Fruit fly (Drosophila melanogaster) whole organism, prepupa: ENCODE data around the gene CG9168.

Source experiments
- Blimp-1 ChIP-seq: fragments of 200-800 bp; sonication (Bioruptor generic); optimal IDR thresholded peaks from 3 replicates; lab custom pipeline; 2017; ENCODE audit warnings: missing biosample characterization, missing genetic modification characterization, mild to moderate bottlenecking, moderate library complexity, missing genetic modification reagents
- CG10669 ChIP-seq: fragments of 200-800 bp; sonication (Bioruptor generic); optimal IDR thresholded peaks from 3 replicates; lab custom pipeline; 2018; ENCODE audit warnings: missing biosample characterization, mild to moderate bottlenecking, missing genetic modification characterization, moderate library complexity
- CG11762 ChIP-seq: fragments of 200-800 bp; sonication (Bioruptor generic); optimal IDR thresholded peaks from 3 replicates; lab custom pipeline; 2016; ENCODE audit warnings: missing biosample characterization, missing genetic modification characterization; ENCODE audit not compliant: insufficient read depth
- CG11902 ChIP-seq: fragments of 200-800 bp; sonication (Bioruptor generic); optimal IDR thresholded peaks from 3 replicates; lab custom pipeline; 2016; ENCODE audit warnings: missing biosample characterization, missing genetic modification characterization
- CG15336 ChIP-seq: fragments of 200-800 bp; sonication (Bioruptor generic); IDR thresholded peaks from 2 replicates; pipeline ENCODE4 v1.3.6; 2022; ENCODE audit warnings: missing biosample characterization, missing genetic modification characterization
- CG16779 ChIP-seq: fragments of 200-800 bp; sonication (Bioruptor generic); optimal IDR thresholded peaks from 3 replicates; lab custom pipeline; 2017; ENCODE audit warnings: missing biosample characterization, mild to moderate bottlenecking, missing genetic modification characterization
- CG31627 ChIP-seq: fragments of 200-800 bp; sonication (Bioruptor generic); optimal IDR thresholded peaks from 3 replicates; lab custom pipeline; 2016; ENCODE audit warnings: missing biosample characterization, missing genetic modification characterization
- CG32006 ChIP-seq: fragments of 200-800 bp; sonication (Bioruptor generic); optimal IDR thresholded peaks from 3 replicates; lab custom pipeline; 2017; ENCODE audit warnings: missing biosample characterization, mild to moderate bottlenecking, missing genetic modification characterization
- CG34406 ChIP-seq: fragments of 200-800 bp; sonication (Bioruptor generic); optimal IDR thresholded peaks from 3 replicates; lab custom pipeline; 2016; ENCODE audit warnings: missing biosample characterization, missing genetic modification characterization
- CG3919 ChIP-seq: fragments of 200-800 bp; sonication (Bioruptor generic); optimal IDR thresholded peaks from 3 replicates; lab custom pipeline; 2016; ENCODE audit warnings: missing biosample characterization, missing genetic modification characterization
- CG4318 ChIP-seq: fragments of 200-800 bp; sonication (Bioruptor generic); optimal IDR thresholded peaks from 3 replicates; lab custom pipeline; 2017; ENCODE audit warnings: missing biosample characterization, mild to moderate bottlenecking, missing genetic modification characterization
- CG6792 ChIP-seq: fragments of 200-800 bp; sonication (Bioruptor generic); optimal IDR thresholded peaks from 3 replicates; lab custom pipeline; 2016; ENCODE audit warnings: missing biosample characterization, missing genetic modification characterization
- CG7368 ChIP-seq: fragments of 200-800 bp; sonication (Bioruptor generic); optimal IDR thresholded peaks from 3 replicates; lab custom pipeline; 2016; ENCODE audit warnings: missing biosample characterization, missing genetic modification characterization
- CG8119 ChIP-seq: fragments of 200-800 bp; sonication (Bioruptor generic); IDR thresholded peaks from 3 replicates; pipeline ENCODE4 v1.3.6; 2022; ENCODE audit warnings: missing biosample characterization, missing genetic modification characterization
- CG8319 ChIP-seq: fragments of 200-800 bp; sonication (Bioruptor generic); optimal IDR thresholded peaks from 3 replicates; lab custom pipeline; 2016; ENCODE audit warnings: missing biosample characterization, missing genetic modification characterization
- CG8632 ChIP-seq: fragments of 200-800 bp; sonication (Bioruptor generic); optimal IDR thresholded peaks from 3 replicates; lab custom pipeline; 2016; ENCODE audit warnings: missing biosample characterization, missing genetic modification characterization
- CG9139 ChIP-seq: fragments of 200-800 bp; sonication (Bioruptor generic); optimal IDR thresholded peaks from 3 replicates; lab custom pipeline; 2017; ENCODE audit warnings: missing biosample characterization, mild to moderate bottlenecking, missing genetic modification characterization
- Eip75B ChIP-seq: fragments of 200-800 bp; sonication (Bioruptor generic); optimal IDR thresholded peaks from 3 replicates; lab custom pipeline; 2016; ENCODE audit warnings: missing biosample characterization, missing genetic modification characterization
- Eip78C ChIP-seq: fragments of 200-800 bp; sonication (Bioruptor generic); peaks from one replicate; lab custom pipeline; 2016; ENCODE audit warnings: missing biosample characterization, missing genetic modification characterization
- Eip93F ChIP-seq: fragments of 200-800 bp; sonication (Bioruptor generic); optimal IDR thresholded peaks from 2 replicates; lab custom pipeline; 2016; ENCODE audit warnings: missing biosample characterization, mild to moderate bottlenecking, missing genetic modification characterization
- Ets21C ChIP-seq: fragments of 200-800 bp; sonication (Bioruptor generic); optimal IDR thresholded peaks from 3 replicates; lab custom pipeline; 2016; ENCODE audit warnings: missing biosample characterization, missing genetic modification characterization
- Gug ChIP-seq: fragments of 200-800 bp; sonication (Bioruptor generic); IDR thresholded peaks from 2 replicates; pipeline ENCODE4 v1.3.6; 2022; ENCODE audit warnings: missing biosample characterization, missing genetic modification characterization
- Hr39 ChIP-seq: fragments of 200-800 bp; sonication (Bioruptor generic); optimal IDR thresholded peaks from 2 replicates; lab custom pipeline; 2016; ENCODE audit warnings: missing biosample characterization, missing genetic modification characterization
- Lpt ChIP-seq: fragments of 200-800 bp; sonication (Bioruptor generic); optimal IDR thresholded peaks from 3 replicates; lab custom pipeline; 2016; ENCODE audit warnings: missing biosample characterization, missing genetic modification characterization
- Met ChIP-seq: fragments of 200-800 bp; sonication (Bioruptor generic); optimal IDR thresholded peaks from 3 replicates; lab custom pipeline; 2016; ENCODE audit warnings: missing biosample characterization, missing genetic modification characterization
- OdsH ChIP-seq: fragments of 200-800 bp; sonication (Bioruptor generic); optimal IDR thresholded peaks from 3 replicates; lab custom pipeline; 2016; ENCODE audit warnings: missing biosample characterization, missing genetic modification characterization
- Sox14 ChIP-seq: fragments of 200-800 bp; sonication (Bioruptor generic); optimal IDR thresholded peaks from 3 replicates; lab custom pipeline; 2016; ENCODE audit warnings: missing biosample characterization, missing genetic modification characterization
- achi ChIP-seq: fragments of 200-800 bp; sonication (Bioruptor generic); optimal IDR thresholded peaks from 3 replicates; lab custom pipeline; 2016; ENCODE audit warnings: missing biosample characterization, missing genetic modification characterization
- acj6 ChIP-seq: fragments of 200-800 bp; sonication (Bioruptor generic); optimal IDR thresholded peaks from 3 replicates; lab custom pipeline; 2016; ENCODE audit warnings: missing biosample characterization, missing genetic modification characterization
- cyc ChIP-seq: fragments of 200-800 bp; sonication (Bioruptor generic); optimal IDR thresholded peaks from 3 replicates; lab custom pipeline; 2016; ENCODE audit warnings: missing biosample characterization, missing genetic modification characterization
- dac ChIP-seq: fragments of 200-800 bp; sonication (Bioruptor generic); optimal IDR thresholded peaks from 2 replicates; lab custom pipeline; 2017; ENCODE audit warnings: missing biosample characterization, mild to moderate bottlenecking, missing genetic modification characterization
- dsx ChIP-seq: fragments of 200-800 bp; optimal IDR thresholded peaks from 3 replicates; lab custom pipeline; 2019; ENCODE audit warnings: missing biosample characterization, mild to moderate bottlenecking, missing genetic modification characterization, moderate library complexity; ENCODE audit not compliant: poor library complexity, severe bottlenecking
- eg ChIP-seq: fragments of 200-800 bp; sonication (Bioruptor generic); IDR thresholded peaks from 3 replicates; pipeline ENCODE4 v1.3.6; 2022; ENCODE audit warnings: missing biosample characterization, missing genetic modification characterization
- fd59A ChIP-seq: fragments of 200-800 bp; sonication (Bioruptor generic); optimal IDR thresholded peaks from 2 replicates; lab custom pipeline; 2017; ENCODE audit warnings: missing biosample characterization, mild to moderate bottlenecking, missing genetic modification characterization, missing genetic modification reagents
- fd85E ChIP-seq: fragments of 200-800 bp; sonication (Bioruptor generic); optimal IDR thresholded peaks from 3 replicates; lab custom pipeline; 2016; ENCODE audit warnings: missing biosample characterization, missing genetic modification characterization
- fkh ChIP-seq: fragments of 200-800 bp; sonication (Bioruptor generic); optimal IDR thresholded peaks from 3 replicates; lab custom pipeline; 2017; ENCODE audit warnings: missing biosample characterization, mild to moderate bottlenecking, missing genetic modification characterization, moderate library complexity
- lz ChIP-seq: fragments of 200-800 bp; sonication (Bioruptor generic); optimal IDR thresholded peaks from 3 replicates; lab custom pipeline; 2016; ENCODE audit warnings: missing biosample characterization, missing genetic modification characterization
- net ChIP-seq: fragments of 200-800 bp; sonication (Bioruptor generic); optimal IDR thresholded peaks from 3 replicates; lab custom pipeline; 2016; ENCODE audit warnings: missing biosample characterization, missing genetic modification characterization
- pdm3 ChIP-seq: fragments of 200-800 bp; sonication (Bioruptor generic); optimal IDR thresholded peaks from 3 replicates; lab custom pipeline; 2016; ENCODE audit warnings: missing biosample characterization, missing genetic modification characterization
- salr ChIP-seq, 2 experiments: fragments of 200-800 bp; sonication (Bioruptor generic); optimal IDR thresholded peaks; 3 replicates each; lab custom pipeline; 2016 to 2018; ENCODE audit warnings: missing biosample characterization in 2 of 2, missing genetic modification characterization in 2 of 2, mild to moderate bottlenecking in 1 of 2
- ss ChIP-seq, 2 experiments: fragments of 200-800 bp; sonication (Bioruptor generic); optimal IDR thresholded peaks; 2 replicates in 1 of 2; 3 replicates in 1 of 2; lab custom pipeline; 2017 to 2018; ENCODE audit warnings: mild to moderate bottlenecking in 2 of 2, missing biosample characterization in 2 of 2, missing genetic modification characterization in 2 of 2, moderate library complexity in 1 of 2
- topi ChIP-seq: fragments of 200-800 bp; sonication (Bioruptor generic); optimal IDR thresholded peaks from 3 replicates; lab custom pipeline; 2016; ENCODE audit warnings: missing biosample characterization, missing genetic modification characterization

CG9168 gene

dm6 chr3L:1424488-1424887, 13.6 kb downstream of the CG9168 start:
- TF ChIP-seq Eip78C (GFP tag; lab: Kevin White, UChicago), result peak; percentile 42
- no peak for TF ChIP-seq Eip93F

dm6 chr3L:1431489-1432053, 20.7 kb downstream of the CG9168 start:
- TF ChIP-seq fkh (GFP tag; lab: Kevin White, UChicago) (peak; percentile 28), dac (no peak)

dm6 chr3L:1437772-1438171, 26.9 kb downstream of the CG9168 start, which contains the start of gene SA2:
SA2 (minus strand) TSS chr3L:1437872.
- TF ChIP-seq CG10669 (GFP tag; lab: Kevin White, UChicago) (no peak), CG34406 (GFP tag; lab: Kevin White, UChicago) (no peak), Ets21C (GFP tag; lab: Kevin White, UChicago) (no peak), CG3919 (GFP tag; lab: Kevin White, UChicago) (no peak), CG11902 (GFP tag; lab: Kevin White, UChicago) (no peak), lz (GFP tag; lab: Kevin White, UChicago) (no peak), Sox14 (GFP tag; lab: Kevin White, UChicago) (no peak), fkh (GFP tag; lab: Kevin White, UChicago) (no peak), ss (GFP tag; optimal IDR thresholded peaks at IDR 0.05; lab: Kevin White, UChicago) (no peak), dsx (GFP tag; lab: Kevin White, UChicago) (no peak), acj6 (GFP tag; lab: Kevin White, UChicago) (no peak)

- no peak for TF ChIP-seq Gug (GFP tag; lab: Robert Waterston, UW)
- TF ChIP-seq topi, result no peak
- TF ChIP-seq Eip75B (GFP tag; lab: Kevin White, UChicago), result no peak
- no peak for TF ChIP-seq CG6792 (GFP tag; lab: Kevin White, UChicago)
- peak; percentile 36 for TF ChIP-seq Eip78C (GFP tag; lab: Kevin White, UChicago)
- TF ChIP-seq CG32006, result peak; percentile 31
- peak; percentile 32 for TF ChIP-seq Lpt
- TF ChIP-seq net (GFP tag; lab: Kevin White, UChicago), result peak; percentile 40
- peak in 1 of 2 experiments; percentile 3 for TF ChIP-seq salr (GFP tag; optimal IDR thresholded peaks at IDR 0.05; lab: Kevin White, UChicago)
- TF ChIP-seq eg, result peak; percentile 71
- no peak for TF ChIP-seq cyc (GFP tag; lab: Kevin White, UChicago)
- TF ChIP-seq dac, result no peak
- TF ChIP-seq ss (GFP tag; optimal IDR thresholded peaks at IDR 0.05; lab: Kevin White, UChicago), result peak in 1 of 2 experiments; percentile 46
- peak; percentile 68; the same call in 2 of the 3 replicates for TF ChIP-seq CG8119
- no peak for TF ChIP-seq CG11762 (GFP tag; lab: Kevin White, UChicago)
- TF ChIP-seq, all 60 proteins: peak for 8
Observed at dm6 chr3L:1440999-1441398, 30.1 kb downstream of the CG9168 start.

dm6 chr3L:1442309-1442708, 31.5 kb downstream of the CG9168 start:
- TF ChIP-seq dsx (GFP tag; lab: Kevin White, UChicago), result no peak
- TF ChIP-seq Eip75B (GFP tag; lab: Kevin White, UChicago), result no peak
- no peak for TF ChIP-seq CG16779 (tag; lab: Kevin White, UChicago)
- no peak for TF ChIP-seq Lpt
- no peak for TF ChIP-seq fd59A
- peak; percentile 24 for TF ChIP-seq Met
- TF ChIP-seq Blimp-1, result no peak
- TF ChIP-seq CG11762 (GFP tag; lab: Kevin White, UChicago), result no peak
- peak; percentile 20 for TF ChIP-seq pdm3 (GFP tag; lab: Kevin White, UChicago)
- no peak for TF ChIP-seq topi
- TF ChIP-seq CG31627 (GFP tag; lab: Kevin White, UChicago), result peak; percentile 36
- no peak for TF ChIP-seq CG8319 (GFP tag; lab: Kevin White, UChicago)
- TF ChIP-seq fd85E (GFP tag; lab: Kevin White, UChicago), result no peak
- no peak for TF ChIP-seq CG6792 (GFP tag; lab: Kevin White, UChicago)
- TF ChIP-seq CG7368 (GFP tag; lab: Kevin White, UChicago), result no peak
- TF ChIP-seq achi (GFP tag; lab: Kevin White, UChicago), result no peak
- peak; percentile 38 for TF ChIP-seq Hr39 (GFP tag; lab: Kevin White, UChicago)
- TF ChIP-seq net (GFP tag; lab: Kevin White, UChicago), result no peak
- TF ChIP-seq CG4318 (GFP tag; lab: Kevin White, UChicago), result no peak
- TF ChIP-seq OdsH (GFP tag; lab: Kevin White, UChicago), result no peak
- no peak for TF ChIP-seq Gug (GFP tag; lab: Robert Waterston, UW)
- no peak for TF ChIP-seq fkh (GFP tag; lab: Kevin White, UChicago)
- TF ChIP-seq CG8119, result no peak
- no peak for TF ChIP-seq salr (GFP tag; optimal IDR thresholded peaks at IDR 0.05; lab: Kevin White, UChicago)
- TF ChIP-seq CG9139 (GFP tag; lab: Kevin White, UChicago), result no peak
- no peak for TF ChIP-seq CG15336 (GFP tag; lab: Robert Waterston, UW)
- no peak for TF ChIP-seq CG8632 (GFP tag; lab: Kevin White, UChicago)
- TF ChIP-seq CG10669 (GFP tag; lab: Kevin White, UChicago), result no peak
